Worm (Caenorhabditis elegans) whole organism, L2 larva: ENCODE results near the gene atg-3.

Source experiments
- blmp-1 ChIP-seq: sonication (generic microtip); optimal IDR thresholded peaks from 2 replicates; lab custom pipeline; 2017; ENCODE audit warnings: missing genetic modification characterization, mild to moderate bottlenecking, missing compliant biosample characterization, antibody characterized with exemption, moderate library complexity; ENCODE audit not compliant: insufficient read depth
- mdl-1 ChIP-seq, 2 experiments: fragments of 150-350 bp in 1 of 2; sonication (generic microtip) in 1 of 2; optimal IDR thresholded peaks; 2 replicates each; lab custom pipeline; 2017; ENCODE audit warnings: missing biosample characterization in 2 of 2, missing genetic modification characterization in 2 of 2
- unc-55 ChIP-seq: fragments of 150-350 bp; sonication (generic microtip); optimal IDR thresholded peaks from 3 replicates; lab custom pipeline; 2014; ENCODE audit warnings: missing biosample characterization, missing genetic modification reagents, missing genetic modification characterization

DNA sequence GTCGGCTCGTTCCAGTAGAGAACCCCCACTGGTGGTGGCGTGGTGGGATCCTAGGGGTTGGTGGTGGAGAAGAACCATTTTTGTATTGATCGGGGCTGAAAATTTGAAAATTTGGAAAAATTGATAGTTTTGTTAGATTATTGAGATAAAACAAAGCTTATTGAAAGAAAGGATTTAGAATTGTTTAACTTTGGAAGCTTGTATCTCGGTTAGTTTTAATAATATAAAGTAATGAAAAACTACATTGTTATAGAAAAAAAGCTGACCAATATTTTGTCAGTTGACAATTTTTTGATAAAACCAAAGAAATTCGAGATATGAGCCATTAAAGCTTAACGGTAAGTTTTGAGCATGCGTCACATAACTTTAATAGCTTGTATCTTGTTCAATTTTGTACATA, 19.6 kb downstream of the atg-3 start, which contains the start of gene abhd-14:
- TF ChIP-seq unc-55 (GFP tag; lab: Kevin White, UChicago): no peak
- no peak for TF ChIP-seq mdl-1 (tag; optimal IDR thresholded peaks at IDR 0.05; lab: Kevin White, UChicago)
- no peak for TF ChIP-seq blmp-1
